Fruit fly (Drosophila melanogaster) whole organism, larva: ENCODE results near the gene Fas1.

ENCODE experiments used
- noc ChIP-seq: fragments of 200-800 bp; sonication (Bioruptor generic); optimal IDR thresholded peaks from 3 replicates; lab custom pipeline; 2019; ENCODE audit warnings: missing biosample characterization, mild to moderate bottlenecking, missing genetic modification characterization, moderate library complexity

The Fas1 gene

DNA sequence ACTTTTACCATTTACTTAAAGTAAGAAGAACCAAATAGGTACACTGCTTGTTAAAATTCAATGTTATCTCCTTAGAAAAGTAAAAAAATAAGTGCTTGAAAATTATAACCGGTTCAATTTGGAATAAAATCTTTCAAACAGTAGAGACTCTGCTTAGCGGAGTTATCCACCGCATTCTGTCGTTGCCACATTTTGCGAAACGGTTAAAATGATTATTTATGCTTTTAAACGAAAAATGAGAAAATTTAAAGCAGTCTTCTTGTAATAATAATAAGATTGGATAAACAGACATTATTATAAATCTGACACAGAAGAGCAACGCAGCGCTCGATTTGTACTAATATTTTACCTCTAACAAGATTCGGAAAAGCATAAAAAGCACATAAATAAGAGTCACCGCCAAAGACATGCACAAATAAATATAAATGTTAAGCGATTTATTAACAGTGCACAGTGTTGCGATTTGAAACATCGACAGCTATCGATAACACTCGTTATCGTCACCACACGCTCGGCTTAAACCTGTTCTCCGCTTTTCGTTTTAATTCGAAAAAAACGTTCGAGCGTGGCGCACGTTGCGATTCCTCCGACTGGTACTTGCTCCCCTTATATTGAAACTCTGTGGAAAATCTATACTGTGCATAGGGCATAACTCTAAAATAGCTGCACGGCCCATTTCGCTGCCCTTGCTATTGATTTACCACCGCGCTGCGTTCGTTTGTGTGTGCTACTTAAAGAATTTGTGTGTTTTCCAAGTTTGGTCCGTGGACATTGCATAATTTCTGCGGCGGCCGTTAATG, at the start of gene Fas1:
TSS of gene Fas1 (plus strand) at position 489 of the 800 bp plus-strand sequence.
- TF ChIP-seq noc (tag; lab: Kevin White, UChicago) = no peak

dm6 chr3R:16583605-16584004, 41.4 kb upstream of the Fas1 start, which contains the start of gene Scp2:
Scp2 (minus strand) TSS chr3R:16583663.
- no peak for TF ChIP-seq noc (tag; lab: Kevin White, UChicago)

dm6 chr3R:16591407-16591806, 33.6 kb upstream of the Fas1 start:
- no peak for TF ChIP-seq noc (tag; lab: Kevin White, UChicago)

DNA sequence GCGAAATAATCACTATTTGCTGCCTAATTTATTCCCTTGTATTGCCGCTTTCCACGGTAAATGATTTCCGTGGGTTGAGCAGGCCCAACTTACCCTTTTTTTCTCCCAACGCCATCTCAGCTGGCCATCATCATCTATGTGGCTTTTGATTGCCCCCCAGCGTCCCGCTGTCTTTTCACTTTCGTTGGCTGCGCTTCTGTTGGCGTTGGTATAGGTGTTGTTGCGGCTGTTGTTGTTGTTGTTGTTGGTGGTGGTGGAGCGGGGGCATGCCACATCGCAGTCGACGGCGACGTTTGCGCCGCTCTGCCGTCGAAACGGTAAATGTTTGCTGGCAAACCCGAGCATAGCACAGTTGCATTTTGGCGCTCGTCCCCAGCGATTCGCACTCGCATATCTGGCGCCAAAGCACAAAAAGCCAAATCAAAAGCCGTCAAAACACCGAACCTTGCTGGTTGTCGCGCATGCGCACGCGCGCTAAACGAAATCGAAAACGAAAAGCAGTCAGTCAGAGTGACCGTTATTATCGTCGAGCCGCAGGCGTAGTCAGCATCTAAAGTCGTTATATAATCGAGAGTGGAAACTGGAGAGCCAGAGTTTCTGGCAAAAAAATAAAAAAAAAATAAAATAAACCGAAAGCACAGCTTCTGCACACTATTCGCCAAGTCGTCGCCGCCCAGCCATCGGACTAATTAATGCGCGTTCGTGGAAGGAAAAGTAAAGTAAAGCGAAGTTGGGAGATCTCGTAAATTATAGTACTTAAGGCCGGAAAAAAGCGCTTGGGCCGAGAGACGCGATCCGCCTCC, 30.8 kb upstream of the Fas1 start, which contains the start of gene CG14892:
TSS of gene CG14892 (plus strand) at position 359 of the 803 bp plus-strand sequence.
- TF ChIP-seq noc (tag; lab: Kevin White, UChicago) = no peak

DNA sequence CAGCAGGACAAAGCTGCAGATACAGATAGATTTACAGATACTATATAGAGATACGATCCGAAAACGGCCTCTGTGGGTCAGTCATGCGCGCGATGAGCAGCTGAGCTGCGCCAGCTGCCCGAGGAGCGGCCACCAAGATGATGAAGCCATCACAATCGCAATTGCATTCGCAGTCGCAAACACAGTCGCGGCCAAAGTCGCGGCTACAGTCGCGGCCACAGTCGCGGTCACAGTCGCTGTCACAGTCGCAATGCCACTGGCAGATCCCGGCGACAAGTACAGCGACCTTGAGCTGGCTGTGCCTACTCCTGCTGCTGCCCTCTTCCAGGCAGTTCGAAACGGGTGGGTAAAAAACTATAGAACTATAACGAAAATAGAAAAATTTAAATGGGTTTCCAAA, 30.1 kb upstream of the Fas1 start:
- no peak for TF ChIP-seq noc (tag; lab: Kevin White, UChicago)

dm6 chr3R:16599647-16600046, 25.4 kb upstream of the Fas1 start:
- TF ChIP-seq noc (tag; lab: Kevin White, UChicago) = no peak

dm6 chr3R:16600735-16601134, 24.3 kb upstream of the Fas1 start:
- no peak for TF ChIP-seq noc (tag; lab: Kevin White, UChicago)

dm6 chr3R:16604715-16605114, 20.3 kb upstream of the Fas1 start, which contains the start of gene CG10345:
CG10345 (minus strand) TSS chr3R:16604861.
- no peak for TF ChIP-seq noc (tag; lab: Kevin White, UChicago)

DNA sequence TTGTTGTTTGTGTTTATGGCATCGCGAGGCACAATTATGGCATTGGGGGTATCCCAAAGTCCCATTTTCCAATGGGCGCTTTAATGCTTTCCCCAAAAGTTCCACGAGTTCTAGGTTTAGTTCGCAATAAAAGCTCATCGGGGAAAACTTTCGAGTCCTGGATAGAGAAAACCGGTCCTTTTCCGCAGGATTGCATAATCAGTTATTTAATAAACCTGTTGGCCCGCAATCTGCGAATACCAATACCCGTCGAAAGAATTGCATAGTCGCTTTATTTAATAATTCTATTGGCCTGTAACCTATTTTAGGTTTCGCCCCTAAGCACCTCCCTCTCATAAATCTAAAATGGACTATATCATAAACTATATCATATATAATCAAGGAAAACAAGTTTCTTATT, 19.1 kb upstream of the Fas1 start:
- no peak for TF ChIP-seq noc (tag; lab: Kevin White, UChicago)

- TF ChIP-seq noc (tag; lab: Kevin White, UChicago) = no peak
These were observed 16.1 kb upstream of the Fas1 start, which contains the start of gene NPF for dm6 chr3R:16608920-16609319. NPF (plus strand) TSS chr3R:16609220.

DNA sequence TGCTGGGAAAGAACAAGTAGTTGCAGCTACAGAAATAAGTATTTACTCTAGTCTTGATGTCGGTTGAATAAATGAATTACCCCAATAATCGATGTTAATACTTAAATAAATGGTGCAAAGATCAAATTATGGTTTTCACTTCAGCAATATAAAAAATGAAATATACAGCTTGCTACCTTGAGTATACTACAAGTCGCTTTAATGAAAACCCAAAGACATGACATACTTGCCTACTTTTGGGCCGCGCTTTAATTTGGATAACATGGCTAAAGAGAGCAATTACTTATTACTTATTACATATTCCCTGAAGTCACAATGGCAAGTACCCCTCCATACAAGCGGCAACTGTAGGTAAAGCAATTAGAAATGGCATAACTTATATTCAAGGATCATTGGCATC, 13.8 kb upstream of the Fas1 start:
- no peak for TF ChIP-seq noc (tag; lab: Kevin White, UChicago)

dm6 chr3R:16613300-16613699, 11.7 kb upstream of the Fas1 start, which contains the start of gene CG12783:
CG12783 (minus strand) TSS chr3R:16613400.
- TF ChIP-seq noc (tag; lab: Kevin White, UChicago) = no peak

dm6 chr3R:16614241-16614640, 10.8 kb upstream of the Fas1 start, which contains the start of gene CG10340:
CG10340 (minus strand) TSS chr3R:16614391.
- TF ChIP-seq noc (tag; lab: Kevin White, UChicago) = no peak

- no peak for TF ChIP-seq noc (tag; lab: Kevin White, UChicago)
These were observed 10.0 kb upstream of the Fas1 start, which contains the start of gene CG17562 for dm6 chr3R:16615009-16615408. CG17562 (plus strand) TSS chr3R:16615309.

DNA sequence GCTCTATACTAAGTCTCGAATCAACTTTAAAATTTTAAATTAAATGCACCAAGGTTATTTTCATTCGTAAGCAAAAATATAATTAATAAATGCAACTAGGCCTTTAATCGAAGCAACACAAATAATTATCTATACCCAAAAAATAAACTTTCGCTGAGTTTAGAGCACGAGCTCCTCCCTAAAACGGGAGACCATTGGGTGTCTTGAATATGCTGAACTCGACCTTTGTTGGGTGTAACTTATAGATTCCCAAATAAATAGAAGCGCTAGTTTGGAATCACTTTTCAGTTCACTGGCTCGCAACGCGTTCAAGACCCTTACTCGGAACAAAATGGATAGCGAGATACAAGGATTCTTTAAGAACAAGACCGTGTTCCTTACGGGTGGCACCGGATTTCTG, 7.4 kb upstream of the Fas1 start, which contains the start of gene CG17560:
TSS of gene CG17560 (plus strand) at position 301 of the 400 bp plus-strand sequence.
- no peak for TF ChIP-seq noc (tag; lab: Kevin White, UChicago)

DNA sequence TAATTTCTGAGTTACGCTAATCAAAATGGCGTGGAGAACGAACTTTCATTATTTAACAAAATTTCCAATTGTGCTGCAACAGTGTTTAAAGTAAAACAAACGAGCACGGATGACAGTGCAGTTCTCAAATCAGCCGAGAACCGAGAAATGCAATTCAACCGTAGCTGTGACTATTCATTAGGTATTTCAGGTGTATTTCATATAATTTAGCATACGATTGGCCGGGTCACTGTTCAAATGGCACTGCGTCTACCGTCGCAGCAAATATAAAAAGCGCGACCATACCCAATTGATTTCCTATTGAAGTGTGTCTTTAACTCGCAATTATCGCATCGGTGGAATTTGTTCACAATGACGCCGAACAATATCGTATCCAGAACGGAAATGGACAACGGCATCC, 4.6 kb upstream of the Fas1 start, which contains the start of gene CG14893:
TSS of gene CG14893 (plus strand) at position 301 of the 400 bp plus-strand sequence.
- no peak for TF ChIP-seq noc (tag; lab: Kevin White, UChicago)
